Fruit fly (Drosophila melanogaster) Kc167 (cell line): ENCODE measurements around the gene CG4658.

Experiments
- Myc ChIP-seq: fragments of >200 bp; optimal IDR thresholded peaks from 2 replicates; lab custom pipeline; 2017; ENCODE audit warnings: missing external identifiers
- Sin3A ChIP-seq: fragments of >200 bp; optimal IDR thresholded peaks from 2 replicates; lab custom pipeline; 2018; ENCODE audit warnings: missing external identifiers
- h ChIP-seq: fragments of >200 bp; optimal IDR thresholded peaks from 3 replicates; lab custom pipeline; 2018; ENCODE audit warnings: missing external identifiers
- insv ChIP-seq: fragments of >200 bp; optimal IDR thresholded peaks from 3 replicates; lab custom pipeline; 2018; ENCODE audit warnings: missing external identifiers
- psq ChIP-seq: fragments of >200 bp; optimal IDR thresholded peaks from 2 replicates; lab custom pipeline; 2017; ENCODE audit warnings: missing external identifiers
- ttk ChIP-seq: sonication (Bioruptor generic); optimal IDR thresholded peaks from 2 replicates; lab custom pipeline; 2017; ENCODE audit warnings: missing external identifiers

The CG4658 gene

dm6 chr2L:9956993-9957652 lies at the start of gene CG4658, which contains the start of gene CG5846:
TSS of gene CG4658 (plus strand) at chr2L:9957132.
TSS of gene CG5846 (minus strand) at chr2L:9957237.
- TF ChIP-seq Myc (lab: Kevin White, UChicago) (no peak), Sin3A (lab: Kevin White, UChicago) (no peak), h (lab: Kevin White, UChicago) (no peak), ttk (lab: Kevin White, UChicago) (no peak), psq (lab: Kevin White, UChicago) (no peak), insv (lab: Kevin White, UChicago) (no peak)

DNA sequence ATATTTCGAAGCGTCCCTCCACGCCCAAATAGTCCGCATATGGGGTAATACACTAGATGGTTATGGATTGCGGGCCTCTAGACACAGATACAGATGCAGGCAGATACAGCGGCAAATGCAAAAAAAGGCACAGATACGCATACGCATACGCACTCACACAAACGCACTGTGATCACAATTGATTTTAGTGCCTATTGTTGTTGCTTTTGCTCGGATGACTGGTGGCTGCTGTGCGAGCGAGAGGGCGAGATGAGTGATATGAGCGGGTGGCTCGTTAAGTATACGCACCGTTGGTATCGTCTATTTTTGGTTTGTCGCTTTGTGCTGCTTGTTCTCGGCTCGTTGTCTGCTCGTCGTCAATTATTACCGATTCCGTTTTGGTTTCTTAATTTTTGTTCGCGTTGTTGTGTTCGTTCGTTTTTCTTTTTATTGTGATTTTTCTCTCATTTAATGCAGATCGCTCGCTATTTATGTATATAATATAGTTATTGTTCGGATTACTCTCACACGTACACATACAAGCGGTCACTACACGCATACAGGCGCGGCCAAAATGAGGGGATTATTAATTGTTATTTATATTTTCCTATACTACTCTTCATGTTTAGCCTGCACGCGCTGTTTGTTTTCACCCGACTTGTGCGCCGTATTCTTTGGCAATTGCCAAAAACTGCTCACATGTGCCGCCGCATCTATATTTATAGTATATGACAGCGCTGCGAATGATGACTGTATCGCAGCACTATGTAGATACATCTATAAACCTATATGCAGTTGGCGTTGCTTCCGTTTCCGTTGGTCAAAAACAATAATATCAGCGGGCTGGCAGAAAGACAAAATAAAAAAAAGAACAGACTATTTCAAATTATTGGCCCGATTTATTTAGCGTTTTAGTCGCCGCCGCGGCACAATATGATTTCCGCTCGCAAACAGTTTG lies 49.3 kb upstream of the CG4658 start:
- TF ChIP-seq Sin3A (lab: Kevin White, UChicago) (no peak), Myc (lab: Kevin White, UChicago) (no peak), insv (lab: Kevin White, UChicago) (no peak), h (lab: Kevin White, UChicago) (no peak), ttk (lab: Kevin White, UChicago) (no peak), psq (lab: Kevin White, UChicago) (no peak)

- no peak for TF ChIP-seq h (lab: Kevin White, UChicago)
- TF ChIP-seq Myc (lab: Kevin White, UChicago) = no peak
- no peak for TF ChIP-seq insv (lab: Kevin White, UChicago)
- no peak for TF ChIP-seq psq (lab: Kevin White, UChicago)
- no peak for TF ChIP-seq Sin3A (lab: Kevin White, UChicago)
- no peak for TF ChIP-seq ttk (lab: Kevin White, UChicago)
Observed at dm6 chr2L:9908468-9908967, 48.4 kb upstream of the CG4658 start, which contains the start of gene CG13124. TSS of gene CG13124 (minus strand) at chr2L:9908633.

DNA sequence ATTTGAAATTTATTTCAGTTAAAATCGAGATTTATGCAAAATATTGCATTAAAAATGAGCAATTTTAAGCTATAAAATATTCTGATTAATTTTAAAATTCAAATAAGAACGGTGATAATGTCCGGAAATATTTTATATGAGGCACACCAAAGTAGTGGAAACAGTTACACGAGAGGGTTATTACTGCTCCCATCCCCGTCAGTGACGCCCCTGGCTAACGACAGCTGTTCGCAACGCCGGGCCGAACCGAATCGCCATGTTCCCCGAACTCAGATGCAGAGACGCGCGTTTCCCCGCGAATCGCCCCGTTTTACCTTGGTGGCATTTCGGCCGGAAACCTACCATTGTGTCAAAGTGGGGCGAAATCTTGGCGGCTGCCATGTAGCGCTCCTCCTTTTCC lies 45.1 kb upstream of the CG4658 start:
- TF ChIP-seq ttk (lab: Kevin White, UChicago) (no peak), Myc (lab: Kevin White, UChicago) (no peak), insv (lab: Kevin White, UChicago) (no peak), Sin3A (lab: Kevin White, UChicago) (no peak), psq (lab: Kevin White, UChicago) (no peak), h (lab: Kevin White, UChicago) (no peak)

DNA sequence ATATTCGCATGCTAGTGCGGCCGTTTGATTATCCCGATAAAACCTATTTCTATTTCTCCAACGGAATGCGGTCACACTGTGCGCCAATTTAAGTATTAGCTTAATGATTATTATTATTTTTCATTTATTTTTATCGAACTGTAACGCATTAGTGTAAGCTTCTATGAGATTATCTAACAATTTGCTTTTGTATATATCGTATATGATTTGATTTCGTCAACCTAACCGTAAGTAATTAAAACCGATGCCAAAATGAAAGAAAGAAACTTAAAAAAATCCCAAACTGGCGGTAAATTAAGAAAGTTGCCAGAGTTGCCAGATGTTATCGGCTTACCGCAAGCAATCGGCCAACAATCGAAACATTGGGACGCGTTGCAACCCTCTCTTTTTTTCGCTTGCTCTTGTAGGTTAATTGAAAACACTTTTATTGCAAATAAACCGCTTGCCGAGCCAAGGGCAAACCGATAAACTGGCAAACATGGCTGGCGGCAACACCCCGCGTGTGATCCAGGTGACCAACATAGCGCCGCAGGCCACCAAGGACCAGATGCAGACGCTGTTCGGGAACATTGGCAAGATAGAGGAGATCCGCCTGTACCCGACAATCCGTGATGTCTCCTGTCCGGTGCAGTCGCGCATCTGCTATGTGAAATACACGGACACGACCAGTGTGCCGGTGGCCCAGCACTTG lies 44.2 kb upstream of the CG4658 start, which contains the start of the genes Etl1 and Srp54:
Gene Etl1, minus strand, starts transcription at position 39 of the 691 bp plus-strand sequence.
Gene Srp54, plus strand, starts transcription at position 342 of the 691 bp plus-strand sequence.
- TF ChIP-seq psq (lab: Kevin White, UChicago) (no peak), h (lab: Kevin White, UChicago) (no peak), ttk (lab: Kevin White, UChicago) (no peak), insv (lab: Kevin White, UChicago) (no peak), Myc (lab: Kevin White, UChicago) (no peak), Sin3A (lab: Kevin White, UChicago) (no peak)

- no peak for TF ChIP-seq Myc (lab: Kevin White, UChicago)
- no peak for TF ChIP-seq psq (lab: Kevin White, UChicago)
- TF ChIP-seq ttk (lab: Kevin White, UChicago) = no peak
- TF ChIP-seq Sin3A (lab: Kevin White, UChicago) = no peak
- TF ChIP-seq insv (lab: Kevin White, UChicago) = no peak
- TF ChIP-seq h (lab: Kevin White, UChicago) = no peak
Observed at dm6 chr2L:9915011-9915850, 41.7 kb upstream of the CG4658 start, which contains the start of gene yip2. TSS of gene yip2 (plus strand) at chr2L:9915253.

- TF ChIP-seq h (lab: Kevin White, UChicago) (no peak), insv (lab: Kevin White, UChicago) (no peak), ttk (lab: Kevin White, UChicago) (no peak)
Observed at dm6 chr2L:9918020-9918959, 38.6 kb upstream of the CG4658 start, which contains the start of the genes CG5885 and CG4598. TSS of gene CG5885 (minus strand) at chr2L:9918330. TSS of gene CG4598 (plus strand) at chr2L:9918618.

dm6 chr2L:9919218-9919617 lies 37.7 kb upstream of the CG4658 start:
- no peak for TF ChIP-seq Sin3A (lab: Kevin White, UChicago)

DNA sequence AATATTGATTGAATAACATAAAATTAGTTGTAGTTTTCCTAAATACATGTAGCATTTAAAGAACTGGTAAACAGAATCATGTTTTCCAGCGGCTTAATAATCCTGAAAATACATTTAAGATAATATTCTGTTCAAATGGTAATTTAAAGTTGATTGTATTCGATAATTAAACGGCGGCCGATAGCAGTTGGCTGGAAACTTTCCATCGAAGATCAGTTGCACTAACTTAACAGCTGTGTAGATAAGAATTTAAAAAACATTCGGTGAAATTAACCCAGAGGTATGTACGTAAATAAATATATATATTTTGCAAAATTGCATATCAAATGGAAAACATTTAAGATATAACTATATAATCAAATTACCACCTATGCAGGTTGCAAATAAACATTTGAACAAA lies 37.0 kb upstream of the CG4658 start, which contains the start of gene CG4594:
Gene CG4594, plus strand, starts transcription at position 212 of the 400 bp plus-strand sequence.
- no peak for TF ChIP-seq h (lab: Kevin White, UChicago)
- TF ChIP-seq Sin3A (lab: Kevin White, UChicago) = no peak
- no peak for TF ChIP-seq Myc (lab: Kevin White, UChicago)
- no peak for TF ChIP-seq psq (lab: Kevin White, UChicago)
- no peak for TF ChIP-seq insv (lab: Kevin White, UChicago)
- TF ChIP-seq ttk (lab: Kevin White, UChicago) = no peak
